Worm (Caenorhabditis elegans) whole organism, mixed stage, embryonic: ENCODE results near the gene nhr-252.

Experiments used
- M03D4.4 ChIP-seq: sonication (generic microtip); optimal IDR thresholded peaks from 2 replicates; lab custom pipeline; 2017; ENCODE audit warnings: mild to moderate bottlenecking, missing genetic modification characterization, missing compliant biosample characterization
- bed-3 ChIP-seq: fragments of 200-800 bp; sonication (Bioruptor generic); optimal IDR thresholded peaks from 3 replicates; lab custom pipeline; 2018; ENCODE audit warnings: mild to moderate bottlenecking, missing genetic modification characterization, moderate library complexity, missing compliant biosample characterization
- blmp-1 ChIP-seq: fragments of 150-350 bp; optimal IDR thresholded peaks from 2 replicates; lab custom pipeline; 2014; ENCODE audit warnings: missing biosample characterization, missing genetic modification characterization
- ceh-39 ChIP-seq: fragments of 150-350 bp; optimal IDR thresholded peaks from 2 replicates; lab custom pipeline; 2014; ENCODE audit warnings: missing biosample characterization, missing genetic modification characterization
- ceh-43 ChIP-seq: fragments of 200-800 bp; sonication (Bioruptor generic); optimal IDR thresholded peaks from 2 replicates; lab custom pipeline; 2018; ENCODE audit warnings: mild to moderate bottlenecking, missing genetic modification characterization, moderate library complexity, missing compliant biosample characterization
- ceh-83 ChIP-seq: fragments of 200-800 bp; sonication (Bioruptor generic); optimal IDR thresholded peaks from 2 replicates; lab custom pipeline; 2018; ENCODE audit warnings: mild to moderate bottlenecking, missing genetic modification characterization, missing compliant biosample characterization
- ces-1 ChIP-seq: fragments of 150-350 bp; optimal IDR thresholded peaks from 2 replicates; lab custom pipeline; 2014; ENCODE audit warnings: missing biosample characterization, missing genetic modification reagents, missing genetic modification characterization
- cnd-1 ChIP-seq: fragments of 200-800 bp; sonication (Bioruptor generic); optimal IDR thresholded peaks from 2 replicates; lab custom pipeline; 2018; ENCODE audit warnings: mild to moderate bottlenecking, missing genetic modification characterization, missing compliant biosample characterization
- drap-1 ChIP-seq: fragments of 200-800 bp; sonication (Bioruptor generic); optimal IDR thresholded peaks from 3 replicates; lab custom pipeline; 2018; ENCODE audit warnings: mild to moderate bottlenecking, missing genetic modification characterization, missing compliant biosample characterization
- elt-1 ChIP-seq: sonication (generic microtip); optimal IDR thresholded peaks from 2 replicates; lab custom pipeline; 2017; ENCODE audit warnings: missing genetic modification characterization, mild to moderate bottlenecking, missing compliant biosample characterization, antibody characterized with exemption, moderate library complexity, borderline replicate concordance; ENCODE audit not compliant: insufficient read depth
- elt-3 ChIP-seq: fragments of 150-350 bp; optimal IDR thresholded peaks from 2 replicates; lab custom pipeline; 2014; ENCODE audit warnings: missing biosample characterization, missing genetic modification characterization
- flh-1 ChIP-seq: fragments of 200-800 bp; sonication (Bioruptor generic); optimal IDR thresholded peaks from 2 replicates; lab custom pipeline; 2018; ENCODE audit warnings: mild to moderate bottlenecking, missing genetic modification characterization, moderate library complexity, missing compliant biosample characterization
- ham-2 ChIP-seq: fragments of 200-800 bp; sonication (Bioruptor generic); optimal IDR thresholded peaks from 2 replicates; lab custom pipeline; 2018; ENCODE audit warnings: mild to moderate bottlenecking, missing genetic modification characterization, missing compliant biosample characterization
- hlh-1 ChIP-seq: fragments of 150-350 bp; optimal IDR thresholded peaks from 2 replicates; lab custom pipeline; 2014; ENCODE audit warnings: missing biosample characterization, missing genetic modification reagents, missing genetic modification characterization
- lin-13 ChIP-seq: fragments of 150-350 bp; optimal IDR thresholded peaks from 2 replicates; lab custom pipeline; 2014; ENCODE audit warnings: missing biosample characterization, missing genetic modification characterization
- lin-32 ChIP-seq: fragments of 200-800 bp; sonication (Bioruptor generic); optimal IDR thresholded peaks from 2 replicates; lab custom pipeline; 2018; ENCODE audit warnings: mild to moderate bottlenecking, missing genetic modification characterization, missing compliant biosample characterization
- lsy-2 ChIP-seq: fragments of 150-350 bp; optimal IDR thresholded peaks from 2 replicates; lab custom pipeline; 2014; ENCODE audit warnings: missing biosample characterization, missing genetic modification characterization
- mab-5 ChIP-seq: fragments of 150-350 bp; optimal IDR thresholded peaks from 2 replicates; lab custom pipeline; 2014; ENCODE audit warnings: missing biosample characterization, missing genetic modification characterization
- mep-1 ChIP-seq: fragments of 150-350 bp; optimal IDR thresholded peaks from 2 replicates; lab custom pipeline; 2017; ENCODE audit warnings: missing biosample characterization, missing genetic modification reagents, missing genetic modification characterization, inconsistent platforms
- mls-2 ChIP-seq: sonication (generic microtip); optimal IDR thresholded peaks from 2 replicates; lab custom pipeline; 2016; ENCODE audit warnings: mild to moderate bottlenecking, missing genetic modification characterization, moderate library complexity, missing compliant biosample characterization
- nhr-12 ChIP-seq: fragments of 150-350 bp; optimal IDR thresholded peaks from 2 replicates; lab custom pipeline; 2014; ENCODE audit warnings: missing biosample characterization, missing genetic modification characterization
- nhr-237 ChIP-seq: fragments of 150-350 bp; optimal IDR thresholded peaks from 2 replicates; lab custom pipeline; 2014; ENCODE audit warnings: missing biosample characterization, missing genetic modification characterization
- pha-4 ChIP-seq: fragments of 150-350 bp; optimal IDR thresholded peaks from 2 replicates; lab custom pipeline; 2018; ENCODE audit warnings: missing biosample characterization, missing genetic modification reagents, missing genetic modification characterization
- sem-2 ChIP-seq: fragments of 200-800 bp; sonication (Bioruptor generic); optimal IDR thresholded peaks from 2 replicates; lab custom pipeline; 2018; ENCODE audit warnings: mild to moderate bottlenecking, missing genetic modification characterization, missing compliant biosample characterization
- snpc-4 ChIP-seq: fragments of 150-350 bp; optimal IDR thresholded peaks from 2 replicates; lab custom pipeline; 2014; ENCODE audit warnings: missing biosample characterization, missing genetic modification characterization
- unc-120 ChIP-seq: sonication (generic microtip); optimal IDR thresholded peaks from 2 replicates; lab custom pipeline; 2017; ENCODE audit warnings: missing genetic modification characterization, missing compliant biosample characterization; ENCODE audit not compliant: poor library complexity, severe bottlenecking
- unc-39 ChIP-seq: fragments of 150-350 bp; optimal IDR thresholded peaks from 2 replicates; lab custom pipeline; 2014; ENCODE audit warnings: missing biosample characterization, missing genetic modification characterization
- unc-62 ChIP-seq: fragments of 150-350 bp; optimal IDR thresholded peaks from 2 replicates; lab custom pipeline; 2014; ENCODE audit warnings: missing biosample characterization, missing genetic modification reagents, missing genetic modification characterization
- zip-8 ChIP-seq: fragments of 150-350 bp; optimal IDR thresholded peaks from 2 replicates; lab custom pipeline; 2014; ENCODE audit warnings: missing biosample characterization, missing genetic modification characterization
- ztf-11 ChIP-seq: fragments of 150-350 bp; optimal IDR thresholded peaks from 2 replicates; lab custom pipeline; 2014; ENCODE audit warnings: missing biosample characterization, missing genetic modification characterization

The nhr-252 gene

ce11 chrV:440923-441322 lies 36.5 kb downstream of the nhr-252 start, which contains the start of gene B0554.7:
B0554.7 (minus strand) TSS chrV:441023.
- TF ChIP-seq zip-8 = no peak
- TF ChIP-seq unc-62 (GFP tag; lab: Kevin White, UChicago) = no peak
- TF ChIP-seq nhr-12 (tag; lab: Kevin White, UChicago) = no peak
- no peak for TF ChIP-seq ham-2
- TF ChIP-seq M03D4.4 = no peak
- no peak for TF ChIP-seq lin-13 (tag; lab: Kevin White, UChicago)
- no peak for TF ChIP-seq nhr-237
- no peak for TF ChIP-seq hlh-1 (tag; lab: Kevin White, UChicago)
- no peak for TF ChIP-seq lsy-2
- no peak for TF ChIP-seq lin-32 (GFP tag; lab: Kevin White, UChicago)
- no peak for TF ChIP-seq unc-39 (tag; lab: Kevin White, UChicago)
- no peak for TF ChIP-seq mls-2 (tag; lab: Kevin White, UChicago)
- TF ChIP-seq blmp-1 (tag; lab: Kevin White, UChicago) = no peak
- no peak for TF ChIP-seq unc-120
- TF ChIP-seq cnd-1 (tag; lab: Kevin White, UChicago) = no peak
- no peak for TF ChIP-seq elt-1 (tag; lab: Kevin White, UChicago)
- no peak for TF ChIP-seq snpc-4 (tag; lab: Kevin White, UChicago)
- no peak for TF ChIP-seq flh-1 (GFP tag; lab: Kevin White, UChicago)
- no peak for TF ChIP-seq ces-1 (GFP tag; lab: Kevin White, UChicago)

DNA sequence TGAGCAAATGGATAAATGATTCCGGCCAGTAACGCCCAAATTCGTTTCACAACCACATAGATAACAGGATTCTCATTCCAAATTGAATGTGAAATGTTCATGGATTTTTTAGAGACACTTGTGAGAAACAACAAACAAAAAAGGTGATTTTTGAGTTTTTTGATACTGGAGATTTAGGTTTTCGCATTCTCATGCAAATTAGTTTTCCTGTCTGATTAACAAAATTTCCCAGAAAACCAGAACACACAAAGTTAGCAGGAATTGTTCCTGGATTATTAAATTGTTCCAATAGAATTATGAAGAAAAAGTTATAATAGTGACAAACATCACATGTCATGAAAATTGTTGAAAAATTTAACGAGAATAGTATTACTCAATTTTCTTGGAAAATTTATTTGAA lies 38.8 kb downstream of the nhr-252 start, which contains the start of gene srh-33:
TSS of gene srh-33 (minus strand) at position 101 of the 400 bp plus-strand sequence.
- TF ChIP-seq lin-32 (GFP tag; lab: Kevin White, UChicago) (no peak), mep-1 (tag; lab: Kevin White, UChicago) (no peak)

- TF ChIP-seq zip-8 (no peak), unc-39 (tag; lab: Kevin White, UChicago) (no peak)
- TF ChIP-seq, all 35 proteins: peak for 0
Measured at ce11 chrV:446574-446973, 42.2 kb downstream of the nhr-252 start, which contains the start of gene srh-34. srh-34 (minus strand) TSS chrV:446674.

DNA sequence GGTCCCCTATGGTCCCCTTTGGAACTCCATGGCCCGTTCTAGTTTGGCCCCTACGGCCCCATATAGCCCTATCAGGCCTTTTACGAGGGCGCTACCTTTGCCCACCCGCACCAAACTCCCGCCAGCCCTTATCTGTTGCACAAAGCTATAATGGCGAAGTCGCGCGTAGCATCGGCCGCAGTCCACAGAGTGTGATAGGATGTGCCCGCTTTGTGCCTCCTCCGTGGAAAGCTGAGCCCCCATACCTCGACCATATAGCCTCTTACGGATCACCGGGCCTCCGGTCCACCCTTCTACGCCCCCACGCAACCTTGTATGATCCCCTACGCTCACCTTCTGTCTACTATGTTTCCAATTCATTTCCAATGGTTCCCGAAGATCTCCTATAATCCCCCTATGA lies 42.6 kb downstream of the nhr-252 start:
- no peak for TF ChIP-seq bed-3
- TF ChIP-seq drap-1 (GFP tag; lab: Kevin White, UChicago) = no peak
- no peak for TF ChIP-seq unc-62 (GFP tag; lab: Kevin White, UChicago)
- no peak for TF ChIP-seq cnd-1 (tag; lab: Kevin White, UChicago)
- TF ChIP-seq lsy-2 = no peak
- TF ChIP-seq mab-5 (tag; lab: Kevin White, UChicago) = no peak
- no peak for TF ChIP-seq unc-39 (tag; lab: Kevin White, UChicago)
- TF ChIP-seq nhr-12 (tag; lab: Kevin White, UChicago) = no peak
- TF ChIP-seq M03D4.4 = no peak
- TF ChIP-seq, all 35 proteins: peak for 0

- TF ChIP-seq zip-8 (no peak), ztf-11 (no peak), unc-39 (tag; lab: Kevin White, UChicago) (no peak), sem-2 (no peak), ceh-83 (no peak), mep-1 (tag; lab: Kevin White, UChicago) (no peak), ceh-39 (no peak), lin-13 (tag; lab: Kevin White, UChicago) (no peak), elt-1 (tag; lab: Kevin White, UChicago) (no peak), lin-32 (GFP tag; lab: Kevin White, UChicago) (no peak), blmp-1 (tag; lab: Kevin White, UChicago) (no peak), pha-4 (tag; lab: Kevin White, UChicago) (no peak), flh-1 (GFP tag; lab: Kevin White, UChicago) (no peak), nhr-12 (tag; lab: Kevin White, UChicago) (no peak), M03D4.4 (no peak), unc-62 (GFP tag; lab: Kevin White, UChicago) (no peak), mls-2 (tag; lab: Kevin White, UChicago) (no peak), nhr-237 (no peak)
- TF ChIP-seq, all 35 proteins: peak for 0
Measured at ce11 chrV:449130-449529, 44.7 kb downstream of the nhr-252 start, which contains the start of gene srh-35. srh-35 (minus strand) TSS chrV:449230.

DNA sequence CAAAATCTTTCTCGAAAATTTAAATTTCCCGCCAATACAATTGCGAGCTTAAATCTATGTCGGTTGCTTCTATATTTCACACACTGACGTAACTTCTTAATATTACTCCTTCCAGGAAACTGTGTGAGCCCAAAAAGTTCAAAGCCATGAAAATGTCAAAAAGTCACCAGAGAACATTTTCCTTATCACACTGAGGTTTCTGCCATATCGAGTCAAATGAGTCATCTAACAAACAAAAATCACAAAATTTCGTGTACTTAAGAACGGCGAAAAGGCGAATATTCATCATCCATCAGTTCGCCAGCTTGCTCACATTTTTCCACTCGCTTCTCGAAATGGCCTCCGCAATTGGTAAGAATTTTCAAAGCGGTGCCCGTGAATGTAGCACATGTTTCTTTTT lies 45.3 kb downstream of the nhr-252 start, which contains the start of gene M02H5.8:
TSS of gene M02H5.8 (plus strand) at position 297 of the 400 bp plus-strand sequence.
- TF ChIP-seq nhr-237 = no peak
- TF ChIP-seq elt-3 (tag; lab: Kevin White, UChicago) = no peak
- TF ChIP-seq pha-4 (tag; lab: Kevin White, UChicago) = no peak
- no peak for TF ChIP-seq ceh-43 (GFP tag; lab: Kevin White, UChicago)
- no peak for TF ChIP-seq ztf-11
- no peak for TF ChIP-seq bed-3
